Fruit fly (Drosophila melanogaster) whole organism, embryonic: ENCODE measurements around the gene Acyp.

Source experiments
- Atf6 ChIP-seq: fragments of 200-800 bp; sonication (Bioruptor generic); IDR thresholded peaks from 2 replicates; pipeline ENCODE4 v1.3.6; 2022; ENCODE audit warnings: missing biosample characterization, missing genetic modification characterization
- Bgb ChIP-seq: fragments of 200-800 bp; sonication (Bioruptor generic); IDR thresholded peaks from 2 replicates; pipeline ENCODE4 v1.3.6; 2022; ENCODE audit warnings: missing biosample characterization, missing genetic modification characterization; ENCODE audit not compliant: partially characterized antibody
- Bteb2 ChIP-seq: fragments of 200-800 bp; sonication (Bioruptor generic); optimal IDR thresholded peaks from 2 replicates; lab custom pipeline; 2016; ENCODE audit warnings: missing biosample characterization, missing genetic modification characterization
- CG11695 ChIP-seq: fragments of 200-800 bp; sonication (Bioruptor generic); IDR thresholded peaks from 3 replicates; pipeline ENCODE4 v1.3.6; 2022; ENCODE audit warnings: missing biosample characterization, missing genetic modification characterization
- CG12104 ChIP-seq: fragments of 200-800 bp; sonication (Bioruptor generic); optimal IDR thresholded peaks from 3 replicates; lab custom pipeline; 2016; ENCODE audit warnings: missing biosample characterization, missing genetic modification characterization
- CG12155 ChIP-seq: fragments of 200-800 bp; sonication (Bioruptor generic); optimal IDR thresholded peaks from 3 replicates; lab custom pipeline; 2016; ENCODE audit warnings: missing biosample characterization, missing genetic modification characterization
- CG12744 ChIP-seq: fragments of 200-800 bp; sonication (Bioruptor generic); optimal IDR thresholded peaks from 2 replicates; lab custom pipeline; 2016; ENCODE audit warnings: missing biosample characterization, missing genetic modification characterization
- CG14710 ChIP-seq: fragments of 200-800 bp; sonication (Bioruptor generic); optimal IDR thresholded peaks from 3 replicates; lab custom pipeline; 2019; ENCODE audit warnings: missing biosample characterization, mild to moderate bottlenecking, missing genetic modification characterization, moderate library complexity
- CG15514 ChIP-seq: fragments of 200-800 bp; sonication (Bioruptor generic); optimal IDR thresholded peaks from 3 replicates; lab custom pipeline; 2017; ENCODE audit warnings: missing biosample characterization, missing genetic modification characterization, mild to moderate bottlenecking, moderate library complexity, missing genetic modification reagents
- CG15696 ChIP-seq: fragments of 200-800 bp; sonication (Bioruptor generic); optimal IDR thresholded peaks from 2 replicates; lab custom pipeline; 2019; ENCODE audit warnings: missing biosample characterization, mild to moderate bottlenecking, missing genetic modification characterization, moderate library complexity
- CG1603 ChIP-seq: fragments of 200-800 bp; sonication (Bioruptor generic); optimal IDR thresholded peaks from 2 replicates; lab custom pipeline; 2019; ENCODE audit warnings: missing biosample characterization, mild to moderate bottlenecking, missing genetic modification characterization, moderate library complexity
- CG32767 ChIP-seq: fragments of 200-800 bp; sonication (Bioruptor generic); IDR thresholded peaks from 2 replicates; pipeline ENCODE4 v1.3.6; 2022; ENCODE audit warnings: missing biosample characterization, missing genetic modification characterization
- CG33557 ChIP-seq: fragments of 200-800 bp; sonication (Bioruptor generic); optimal IDR thresholded peaks from 2 replicates; lab custom pipeline; 2019; ENCODE audit warnings: missing biosample characterization, mild to moderate bottlenecking, missing genetic modification characterization, moderate library complexity
- CG4360 ChIP-seq: fragments of 200-800 bp; sonication (Bioruptor generic); IDR thresholded peaks from 2 replicates; pipeline ENCODE4 v1.3.6; 2022; ENCODE audit warnings: missing biosample characterization, missing genetic modification characterization
- CG6272 ChIP-seq: fragments of 200-800 bp; sonication (Bioruptor generic); IDR thresholded peaks from 2 replicates; pipeline ENCODE4 v1.3.6; 2022; ENCODE audit warnings: missing biosample characterization, missing genetic modification characterization
- CG8290 ChIP-seq, 3 experiments: fragments of 200-800 bp; sonication (Bioruptor generic); optimal IDR thresholded peaks; 2 replicates each; lab custom pipeline; 2016 to 2019; ENCODE audit warnings: missing biosample characterization in 3 of 3, missing genetic modification characterization in 3 of 3, mild to moderate bottlenecking in 2 of 3, moderate library complexity in 1 of 3
- CG9609 ChIP-seq: fragments of 200-800 bp; sonication (Bioruptor generic); optimal IDR thresholded peaks from 3 replicates; lab custom pipeline; 2016; ENCODE audit warnings: missing biosample characterization, missing genetic modification characterization
- CrebB ChIP-seq: fragments of 200-800 bp; sonication (Bioruptor generic); optimal IDR thresholded peaks from 3 replicates; lab custom pipeline; 2018; ENCODE audit warnings: missing biosample characterization, mild to moderate bottlenecking, missing genetic modification characterization
- Dek ChIP-seq: fragments of 200-800 bp; sonication (Bioruptor generic); optimal IDR thresholded peaks from 3 replicates; lab custom pipeline; 2019; ENCODE audit warnings: missing biosample characterization, mild to moderate bottlenecking, missing genetic modification characterization, moderate library complexity
- HLH4C ChIP-seq: fragments of 200-800 bp; sonication (Bioruptor generic); IDR thresholded peaks from 3 replicates; pipeline ENCODE4 v1.3.6; 2022; ENCODE audit warnings: missing biosample characterization, missing genetic modification characterization; ENCODE audit not compliant: partially characterized antibody
- Myb ChIP-seq: fragments of 200-800 bp; sonication (Bioruptor generic); optimal IDR thresholded peaks from 2 replicates; lab custom pipeline; 2016; ENCODE audit warnings: missing biosample characterization, missing genetic modification characterization
- NC2β ChIP-seq: fragments of 200-800 bp; sonication (Bioruptor generic); optimal IDR thresholded peaks from 2 replicates; lab custom pipeline; 2016; ENCODE audit warnings: missing biosample characterization, missing genetic modification characterization
- NfI ChIP-seq: fragments of 200-800 bp; sonication (Bioruptor generic); optimal IDR thresholded peaks from 3 replicates; lab custom pipeline; 2018; ENCODE audit warnings: missing biosample characterization, mild to moderate bottlenecking, missing genetic modification characterization, moderate library complexity
- Oli ChIP-seq: fragments of 200-800 bp; sonication (Bioruptor generic); optimal IDR thresholded peaks from 2 replicates; lab custom pipeline; 2018; ENCODE audit warnings: missing biosample characterization, mild to moderate bottlenecking, missing genetic modification characterization, moderate library complexity
- Poxn ChIP-seq: fragments of 200-800 bp; sonication (Bioruptor generic); IDR thresholded peaks from 2 replicates; pipeline ENCODE4 v1.3.6; 2022; ENCODE audit warnings: missing biosample characterization, missing genetic modification characterization
- Sox100B ChIP-seq: fragments of 200-800 bp; sonication (Bioruptor generic); optimal IDR thresholded peaks from 3 replicates; lab custom pipeline; 2018; ENCODE audit warnings: missing biosample characterization, mild to moderate bottlenecking, missing genetic modification characterization
- Usf ChIP-seq: fragments of 200-800 bp; sonication (Bioruptor generic); optimal IDR thresholded peaks from 2 replicates; lab custom pipeline; 2017; ENCODE audit warnings: missing genotype, missing biosample characterization, missing genetic modification characterization
- amos ChIP-seq: fragments of 200-800 bp; sonication (Bioruptor generic); IDR thresholded peaks from 2 replicates; pipeline ENCODE4 v1.3.6; 2022; ENCODE audit warnings: missing biosample characterization, missing genetic modification characterization; ENCODE audit not compliant: partially characterized antibody
- cad ChIP-seq: fragments of >200 bp; optimal IDR thresholded peaks from 2 replicates; lab custom pipeline; 2017; ENCODE audit warnings: missing biosample characterization, missing genetic modification characterization
- da ChIP-seq: fragments of 200-800 bp; sonication (Bioruptor generic); optimal IDR thresholded peaks from 2 replicates; lab custom pipeline; 2016; ENCODE audit warnings: missing biosample characterization, missing genetic modification characterization
- dysf ChIP-seq: fragments of 200-800 bp; sonication (Bioruptor generic); IDR thresholded peaks from 3 replicates; pipeline ENCODE4 v1.3.6; 2022; ENCODE audit warnings: missing biosample characterization, missing genetic modification characterization
- fd64A ChIP-seq: fragments of 200-800 bp; sonication (Bioruptor generic); optimal IDR thresholded peaks from 3 replicates; lab custom pipeline; 2018; ENCODE audit warnings: missing biosample characterization, mild to moderate bottlenecking, missing genetic modification characterization
- fd96Cb ChIP-seq: fragments of 200-800 bp; sonication (Bioruptor generic); optimal IDR thresholded peaks from 2 replicates; lab custom pipeline; 2018; ENCODE audit warnings: missing biosample characterization, mild to moderate bottlenecking, missing genetic modification characterization, moderate library complexity
- gce ChIP-seq: fragments of 200-800 bp; sonication (Bioruptor generic); IDR thresholded peaks from 3 replicates; pipeline ENCODE4 v1.3.6; 2022; ENCODE audit warnings: missing biosample characterization, missing genetic modification characterization
- grn ChIP-seq: fragments of 200-800 bp; sonication (Bioruptor generic); optimal IDR thresholded peaks from 3 replicates; lab custom pipeline; 2017; ENCODE audit warnings: missing biosample characterization, missing genetic modification characterization
- ind ChIP-seq: fragments of 200-800 bp; sonication (Bioruptor generic); optimal IDR thresholded peaks from 3 replicates; lab custom pipeline; 2016; ENCODE audit warnings: missing biosample characterization, missing genetic modification characterization
- lilli ChIP-seq: fragments of 200-800 bp; sonication (Bioruptor generic); optimal IDR thresholded peaks from 3 replicates; lab custom pipeline; 2016; ENCODE audit warnings: missing biosample characterization, missing genetic modification characterization
- nerfin-2 ChIP-seq: fragments of 200-800 bp; sonication (Bioruptor generic); IDR thresholded peaks from 2 replicates; pipeline ENCODE4 v1.3.6; 2022; ENCODE audit warnings: missing biosample characterization, missing genetic modification characterization; ENCODE audit not compliant: partially characterized antibody
- onecut ChIP-seq: fragments of 200-800 bp; sonication (Bioruptor generic); IDR thresholded peaks from 2 replicates; pipeline ENCODE4 v1.3.6; 2022; ENCODE audit warnings: missing biosample characterization, missing genetic modification characterization
- pb ChIP-seq: fragments of 200-800 bp; sonication (Bioruptor generic); optimal IDR thresholded peaks from 3 replicates; lab custom pipeline; 2016; ENCODE audit warnings: missing biosample characterization, missing genetic modification characterization
- pum ChIP-seq: fragments of 200-800 bp; sonication (Bioruptor generic); optimal IDR thresholded peaks from 2 replicates; lab custom pipeline; 2016; ENCODE audit warnings: missing biosample characterization, missing genetic modification characterization
- ranshi ChIP-seq: fragments of 200-800 bp; sonication (Bioruptor generic); IDR thresholded peaks from 2 replicates; pipeline ENCODE4 v1.3.6; 2022; ENCODE audit warnings: missing biosample characterization, missing genetic modification characterization
- ro ChIP-seq: fragments of 200-800 bp; sonication (Bioruptor generic); IDR thresholded peaks from 2 replicates; pipeline ENCODE4 v1.3.6; 2022; ENCODE audit warnings: missing biosample characterization, missing genetic modification characterization
- sd ChIP-seq: fragments of 200-800 bp; sonication (Bioruptor generic); optimal IDR thresholded peaks from 3 replicates; lab custom pipeline; 2018; ENCODE audit warnings: missing biosample characterization, mild to moderate bottlenecking, missing genetic modification characterization, moderate library complexity
- sisA ChIP-seq: fragments of 200-800 bp; sonication (Bioruptor generic); IDR thresholded peaks from 2 replicates; pipeline ENCODE4 v1.3.6; 2022; ENCODE audit warnings: missing biosample characterization, missing genetic modification characterization
- slp2 ChIP-seq: fragments of 200-800 bp; sonication (Bioruptor generic); optimal IDR thresholded peaks from 2 replicates; lab custom pipeline; 2016; ENCODE audit warnings: missing biosample characterization, missing genetic modification characterization
- stwl ChIP-seq: fragments of 200-800 bp; sonication (Bioruptor generic); optimal IDR thresholded peaks from 3 replicates; lab custom pipeline; 2018; ENCODE audit warnings: missing biosample characterization, mild to moderate bottlenecking, missing genetic modification characterization, moderate library complexity
- unc-4 ChIP-seq: fragments of 200-800 bp; sonication (Bioruptor generic); IDR thresholded peaks from 2 replicates; pipeline ENCODE4 v1.3.6; 2022; ENCODE audit warnings: missing biosample characterization, missing genetic modification characterization; ENCODE audit not compliant: partially characterized antibody
- wor ChIP-seq: fragments of 200-800 bp; sonication (Bioruptor generic); IDR thresholded peaks from 2 replicates; pipeline ENCODE4 v1.3.6; 2022; ENCODE audit warnings: missing biosample characterization, missing genetic modification characterization

The Acyp gene

dm6 chr2L:13905072-13905847, 6.6 kb upstream of the Acyp start, which contains the start of gene Ance:
Gene Ance, plus strand, starts transcription at chr2L:13905645.
- TF ChIP-seq CG15514: peak; percentile 19
- TF ChIP-seq CG12155 (GFP tag; lab: Kevin White, UChicago): peak; percentile 27
- TF ChIP-seq Usf (GFP tag; lab: Kevin White, UChicago): peak; percentile 56
- peak; percentile 22 for TF ChIP-seq CG12104 (GFP tag; lab: Kevin White, UChicago)
- TF ChIP-seq nerfin-2: no peak
- TF ChIP-seq CG14710 (tag; lab: Kevin White, UChicago): no peak
- no peak for TF ChIP-seq Bteb2 (GFP tag; lab: Kevin White, UChicago)
- TF ChIP-seq Atf6 (GFP tag; lab: Robert Waterston, UW): peak; percentile 69
- peak; percentile 0 for TF ChIP-seq CrebB (tag; lab: Kevin White, UChicago)
- TF ChIP-seq stwl (tag; lab: Kevin White, UChicago): no peak
- peak; percentile 44; the same call in 2 of the 3 replicates for TF ChIP-seq dysf (GFP tag; lab: Robert Waterston, UW)
- TF ChIP-seq pb (GFP tag; lab: Kevin White, UChicago): no peak
- TF ChIP-seq Poxn (GFP tag; lab: Robert Waterston, UW): no peak
- TF ChIP-seq ind (GFP tag; lab: Kevin White, UChicago): no peak
- TF ChIP-seq amos (GFP tag; lab: Robert Waterston, UW): no peak; the same call in 1 of the 2 replicates
- no peak for TF ChIP-seq fd64A (GFP tag; lab: Kevin White, UChicago)
- no peak for TF ChIP-seq CG1603 (tag; lab: Kevin White, UChicago)
- no peak for TF ChIP-seq CG4360
- no peak for TF ChIP-seq CG32767
- TF ChIP-seq CG6272 (GFP tag; lab: Robert Waterston, UW): no peak
- peak; percentile 16 for TF ChIP-seq CG8290 (GFP tag; optimal IDR thresholded peaks at IDR 0.05; lab: Kevin White, UChicago)
- no peak for TF ChIP-seq CG8290 (tag; optimal IDR thresholded peaks at IDR 0.05; lab: Kevin White, UChicago)
- no peak for TF ChIP-seq da (GFP tag; lab: Kevin White, UChicago)
- TF ChIP-seq HLH4C (GFP tag; lab: Robert Waterston, UW): no peak
- no peak for TF ChIP-seq CG12744 (GFP tag; lab: Kevin White, UChicago)
- TF ChIP-seq CG9609 (GFP tag; lab: Kevin White, UChicago): no peak
- 0 out of 2 replicates have a peak, but pooled peaks have one; percentile 15 for TF ChIP-seq onecut (GFP tag; lab: Robert Waterston, UW)
- TF ChIP-seq fd96Cb (tag; lab: Kevin White, UChicago): no peak
- TF ChIP-seq CG11695 (GFP tag; lab: Robert Waterston, UW): peak; percentile 61; the same call in 2 of the 3 replicates
- TF ChIP-seq NC2β (GFP tag; lab: Kevin White, UChicago): no peak
- no peak for TF ChIP-seq gce (GFP tag; lab: Robert Waterston, UW)
- TF ChIP-seq ro (GFP tag; lab: Robert Waterston, UW): no peak
- TF ChIP-seq CG15696 (tag; lab: Kevin White, UChicago): peak; percentile 18
- no peak for TF ChIP-seq Sox100B (GFP tag; lab: Kevin White, UChicago)
- TF ChIP-seq cad (GFP tag; lab: Kevin White, UChicago): no peak
- TF ChIP-seq sd (tag; lab: Kevin White, UChicago): no peak
- TF ChIP-seq pum (GFP tag; lab: Kevin White, UChicago): no peak
- TF ChIP-seq Oli (tag; lab: Kevin White, UChicago): peak; percentile 5
- no peak for TF ChIP-seq CG33557 (GFP tag; lab: Kevin White, UChicago)
- no peak for TF ChIP-seq sisA
- TF ChIP-seq NfI (GFP tag; lab: Kevin White, UChicago): peak; percentile 69
- peak; percentile 30 for TF ChIP-seq Dek
- no peak; the same call in 1 of the 2 replicates for TF ChIP-seq Bgb (GFP tag; lab: Robert Waterston, UW)
- no peak for TF ChIP-seq Myb (GFP tag; lab: Kevin White, UChicago)
- TF ChIP-seq unc-4 (GFP tag; lab: Robert Waterston, UW): 0 out of 2 replicates have a peak, but pooled peaks have one; percentile 21
- TF ChIP-seq lilli (GFP tag; lab: Kevin White, UChicago): peak; percentile 30
- no peak for TF ChIP-seq wor
- no peak for TF ChIP-seq slp2 (GFP tag; lab: Kevin White, UChicago)
- 0 out of 2 replicates have a peak, but pooled peaks have one; percentile 29 for TF ChIP-seq ranshi (GFP tag; lab: Robert Waterston, UW)
- no peak for TF ChIP-seq grn (GFP tag; lab: Kevin White, UChicago)
